Fruit fly (Drosophila melanogaster) whole organism, embryonic: ENCODE results near the gene CG42792.

ENCODE experiments used
- Atf-2 ChIP-seq: fragments of 200-800 bp; sonication (Bioruptor generic); optimal IDR thresholded peaks from 2 replicates; lab custom pipeline; 2016; ENCODE audit warnings: missing biosample characterization, missing genetic modification characterization
- Atf6 ChIP-seq: fragments of 200-800 bp; sonication (Bioruptor generic); IDR thresholded peaks from 2 replicates; pipeline ENCODE4 v1.3.6; 2022; ENCODE audit warnings: missing biosample characterization, missing genetic modification characterization
- Blimp-1 ChIP-seq: fragments of 200-800 bp; sonication (Bioruptor generic); optimal IDR thresholded peaks from 3 replicates; lab custom pipeline; 2018; ENCODE audit warnings: missing biosample characterization, missing genetic modification characterization, mild to moderate bottlenecking, moderate library complexity, missing genetic modification reagents
- CG10147 ChIP-seq: fragments of 200-800 bp; sonication (Bioruptor generic); optimal IDR thresholded peaks from 2 replicates; lab custom pipeline; 2019; ENCODE audit warnings: missing biosample characterization, mild to moderate bottlenecking, missing genetic modification characterization, moderate library complexity
- CG10654 ChIP-seq: fragments of 200-800 bp; sonication (Bioruptor generic); optimal IDR thresholded peaks from 2 replicates; lab custom pipeline; 2016; ENCODE audit warnings: missing biosample characterization, missing genetic modification characterization
- CG11398 ChIP-seq: fragments of 200-800 bp; sonication (Bioruptor generic); optimal IDR thresholded peaks from 2 replicates; lab custom pipeline; 2016; ENCODE audit warnings: missing biosample characterization, missing genetic modification characterization
- CG11504 ChIP-seq: fragments of 200-800 bp; sonication (Bioruptor generic); optimal IDR thresholded peaks from 3 replicates; lab custom pipeline; 2019; ENCODE audit warnings: missing biosample characterization, mild to moderate bottlenecking, missing genetic modification characterization, moderate library complexity
- CG12299 ChIP-seq: fragments of 200-800 bp; sonication (Bioruptor generic); optimal IDR thresholded peaks from 2 replicates; lab custom pipeline; 2018; ENCODE audit warnings: missing biosample characterization, mild to moderate bottlenecking, missing genetic modification characterization
- CG13123 ChIP-seq: fragments of 200-800 bp; sonication (Bioruptor generic); optimal IDR thresholded peaks from 2 replicates; lab custom pipeline; 2016; ENCODE audit warnings: missing biosample characterization, missing genetic modification characterization
- CG13624 ChIP-seq: fragments of 200-800 bp; sonication (Bioruptor generic); optimal IDR thresholded peaks from 2 replicates; lab custom pipeline; 2016; ENCODE audit warnings: missing biosample characterization, missing genetic modification characterization
- CG14667 ChIP-seq: fragments of 200-800 bp; sonication (Bioruptor generic); IDR thresholded peaks from 2 replicates; pipeline ENCODE4 v1.3.6; 2022; ENCODE audit warnings: missing biosample characterization, missing genetic modification characterization
- CG14965 ChIP-seq: fragments of 200-800 bp; sonication (Bioruptor generic); optimal IDR thresholded peaks from 2 replicates; lab custom pipeline; 2016; ENCODE audit warnings: missing biosample characterization, missing genetic modification characterization, borderline replicate concordance
- CG15696 ChIP-seq: fragments of 200-800 bp; sonication (Bioruptor generic); optimal IDR thresholded peaks from 2 replicates; lab custom pipeline; 2019; ENCODE audit warnings: missing biosample characterization, mild to moderate bottlenecking, missing genetic modification characterization, moderate library complexity
- CG1647 ChIP-seq: fragments of 200-800 bp; sonication (Bioruptor generic); optimal IDR thresholded peaks from 3 replicates; lab custom pipeline; 2016; ENCODE audit warnings: missing biosample characterization, missing genetic modification characterization
- CG17829 ChIP-seq: fragments of 200-800 bp; optimal IDR thresholded peaks from 2 replicates; lab custom pipeline; 2019; ENCODE audit warnings: missing biosample characterization, mild to moderate bottlenecking, missing genetic modification characterization, moderate library complexity
- CG2120 ChIP-seq: fragments of 200-800 bp; sonication (Bioruptor generic); optimal IDR thresholded peaks from 3 replicates; lab custom pipeline; 2016; ENCODE audit warnings: missing biosample characterization, missing genetic modification characterization
- CG31224 ChIP-seq: fragments of 200-800 bp; sonication (Bioruptor generic); IDR thresholded peaks from 2 replicates; pipeline ENCODE4 v1.3.6; 2022; ENCODE audit warnings: missing biosample characterization, missing genetic modification characterization
- CG3847 ChIP-seq: fragments of 200-800 bp; sonication (Bioruptor generic); IDR thresholded peaks from 2 replicates; pipeline ENCODE4 v1.3.6; 2022; ENCODE audit warnings: missing biosample characterization, missing genetic modification characterization
- CG4424 ChIP-seq: fragments of 200-800 bp; sonication (Bioruptor generic); optimal IDR thresholded peaks from 3 replicates; lab custom pipeline; 2016; ENCODE audit warnings: missing biosample characterization, missing genetic modification characterization
- CG6175 ChIP-seq: fragments of 200-800 bp; sonication (Bioruptor generic); IDR thresholded peaks from 3 replicates; pipeline ENCODE4 v1.3.6; 2022; ENCODE audit warnings: missing biosample characterization, missing genetic modification characterization
- CG7556 ChIP-seq: fragments of 200-800 bp; sonication (Bioruptor generic); optimal IDR thresholded peaks from 2 replicates; lab custom pipeline; 2017; ENCODE audit warnings: missing biosample characterization, mild to moderate bottlenecking, missing genetic modification characterization
- CG8290 ChIP-seq, 3 experiments: fragments of 200-800 bp; sonication (Bioruptor generic); optimal IDR thresholded peaks; 2 replicates each; lab custom pipeline; 2016 to 2019; ENCODE audit warnings: missing biosample characterization in 3 of 3, missing genetic modification characterization in 3 of 3, mild to moderate bottlenecking in 2 of 3, moderate library complexity in 1 of 3
- CG8388 ChIP-seq: fragments of 200-800 bp; sonication (Bioruptor generic); optimal IDR thresholded peaks from 2 replicates; lab custom pipeline; 2019; ENCODE audit warnings: missing biosample characterization, mild to moderate bottlenecking, missing genetic modification characterization, moderate library complexity
- CG8478 ChIP-seq: fragments of >200 bp; optimal IDR thresholded peaks from 2 replicates; lab custom pipeline; 2018
- CG8765 ChIP-seq: fragments of 200-800 bp; sonication (Bioruptor generic); IDR thresholded peaks from 2 replicates; pipeline ENCODE4 v1.3.6; 2022; ENCODE audit warnings: missing biosample characterization, missing genetic modification characterization
- D19B ChIP-seq: fragments of 200-800 bp; sonication (Bioruptor generic); optimal IDR thresholded peaks from 2 replicates; lab custom pipeline; 2017; ENCODE audit warnings: missing biosample characterization, mild to moderate bottlenecking, missing genetic modification characterization
- Dbx ChIP-seq: fragments of 200-800 bp; sonication (Bioruptor generic); IDR thresholded peaks from 3 replicates; pipeline ENCODE4 v1.3.6; 2022; ENCODE audit warnings: missing biosample characterization, missing genetic modification characterization
- Doc2 ChIP-seq: fragments of 200-800 bp; sonication (Bioruptor generic); IDR thresholded peaks from 2 replicates; pipeline ENCODE4 v1.3.6; 2022; ENCODE audit warnings: missing biosample characterization, missing genetic modification characterization
- Doc3 ChIP-seq: fragments of 200-800 bp; sonication (Bioruptor generic); IDR thresholded peaks from 3 replicates; pipeline ENCODE4 v1.3.6; 2022; ENCODE audit warnings: missing biosample characterization, missing genetic modification characterization; ENCODE audit not compliant: partially characterized antibody
- Hey ChIP-seq: fragments of 200-800 bp; sonication (Bioruptor generic); optimal IDR thresholded peaks from 3 replicates; lab custom pipeline; 2018; ENCODE audit warnings: missing biosample characterization, mild to moderate bottlenecking, missing genetic modification characterization
- Max ChIP-seq: fragments of 200-800 bp; sonication (Bioruptor generic); optimal IDR thresholded peaks from 2 replicates; lab custom pipeline; 2016; ENCODE audit warnings: missing biosample characterization, mild to moderate bottlenecking, missing genetic modification characterization
- Nf-YA ChIP-seq: fragments of 200-800 bp; sonication (Bioruptor generic); IDR thresholded peaks from 2 replicates; pipeline ENCODE4 v1.3.6; 2022; ENCODE audit warnings: missing biosample characterization, missing genetic modification characterization
- Optix ChIP-seq: fragments of 200-800 bp; sonication (Bioruptor generic); IDR thresholded peaks from 3 replicates; pipeline ENCODE4 v1.3.6; 2022; ENCODE audit warnings: missing biosample characterization, missing genetic modification characterization
- Six4 ChIP-seq: fragments of 200-800 bp; sonication (Bioruptor generic); optimal IDR thresholded peaks from 2 replicates; lab custom pipeline; 2016; ENCODE audit warnings: missing biosample characterization, missing genetic modification characterization
- Sry-β ChIP-seq: fragments of 200-800 bp; sonication (Bioruptor generic); optimal IDR thresholded peaks from 2 replicates; lab custom pipeline; 2018; ENCODE audit warnings: missing biosample characterization, mild to moderate bottlenecking, missing genetic modification characterization, moderate library complexity
- Trl ChIP-seq, 3 experiments: fragments of >200 bp in 2 of 3; fragments of 200-800 bp in 1 of 3; sonication (Bioruptor generic) in 1 of 3; optimal IDR thresholded peaks; 2 replicates in 1 of 3; 3 replicates in 2 of 3; lab custom pipeline; 2016 to 2017; ENCODE audit warnings: missing biosample characterization in 1 of 3, missing genetic modification characterization in 1 of 3
- ap ChIP-seq: fragments of 200-800 bp; sonication (Bioruptor generic); IDR thresholded peaks from 2 replicates; pipeline ENCODE4 v1.3.6; 2022; ENCODE audit warnings: missing biosample characterization, missing genetic modification characterization
- bowl ChIP-seq: fragments of 200-800 bp; sonication (Bioruptor generic); IDR thresholded peaks from 2 replicates; pipeline ENCODE4 v1.3.6; 2022; ENCODE audit warnings: missing biosample characterization, missing genetic modification characterization
- cato ChIP-seq: fragments of 200-800 bp; sonication (Bioruptor generic); optimal IDR thresholded peaks from 2 replicates; lab custom pipeline; 2016; ENCODE audit warnings: missing biosample characterization, missing genetic modification characterization, borderline replicate concordance
- ci ChIP-seq: fragments of 200-800 bp; sonication (Bioruptor generic); IDR thresholded peaks from 3 replicates; pipeline ENCODE4 v1.3.6; 2022; ENCODE audit warnings: missing biosample characterization, missing genetic modification characterization
- croc ChIP-seq: fragments of 200-800 bp; sonication (Bioruptor generic); conservative IDR thresholded peaks from 3 replicates; pipeline ENCODE4 v1.3.6; 2022; ENCODE audit warnings: missing biosample characterization, missing genetic modification characterization
- dati ChIP-seq: fragments of 200-800 bp; sonication (Bioruptor generic); IDR thresholded peaks from 2 replicates; pipeline ENCODE4 v1.3.6; 2022; ENCODE audit warnings: missing biosample characterization, missing genetic modification characterization
- gcm2 ChIP-seq: fragments of 200-800 bp; sonication (Bioruptor generic); optimal IDR thresholded peaks from 2 replicates; lab custom pipeline; 2016; ENCODE audit warnings: missing biosample characterization, missing genetic modification characterization
- gt ChIP-seq: fragments of 200-800 bp; sonication (Bioruptor generic); IDR thresholded peaks from 2 replicates; pipeline ENCODE4 v1.3.6; 2022; ENCODE audit warnings: missing biosample characterization, missing genetic modification characterization
- kay ChIP-seq: fragments of 200-800 bp; sonication (Bioruptor generic); optimal IDR thresholded peaks from 2 replicates; lab custom pipeline; 2016; ENCODE audit warnings: missing biosample characterization, missing genetic modification characterization
- lilli ChIP-seq: fragments of 200-800 bp; sonication (Bioruptor generic); optimal IDR thresholded peaks from 3 replicates; lab custom pipeline; 2016; ENCODE audit warnings: missing biosample characterization, missing genetic modification characterization
- p53 ChIP-seq: fragments of 200-800 bp; sonication (Bioruptor generic); optimal IDR thresholded peaks from 2 replicates; lab custom pipeline; 2016; ENCODE audit warnings: missing biosample characterization, missing genetic modification characterization
- toy ChIP-seq: fragments of 200-800 bp; sonication (Bioruptor generic); IDR thresholded peaks from 2 replicates; pipeline ENCODE4 v1.3.6; 2022; ENCODE audit warnings: missing biosample characterization, missing genetic modification characterization
- vnd ChIP-seq: fragments of 200-800 bp; sonication (Bioruptor generic); IDR thresholded peaks from 3 replicates; pipeline ENCODE4 v1.3.6; 2022; ENCODE audit warnings: missing biosample characterization, missing genetic modification characterization; ENCODE audit not compliant: partially characterized antibody

Gene CG42792

dm6 chr2L:15910937-15911590, 45.8 kb upstream of the CG42792 start (continued):
- TF ChIP-seq CG10147 (GFP tag; lab: Kevin White, UChicago) (peak; percentile 83), CG10654 (peak; percentile 92), Hey (tag; lab: Kevin White, UChicago) (peak; percentile 2), kay (GFP tag; lab: Kevin White, UChicago) (peak; percentile 94), Atf-2 (GFP tag; lab: Kevin White, UChicago) (peak; percentile 92), CG8478 (no peak), Max (peak; percentile 94), CG3847 (peak; percentile 96), cato (GFP tag; lab: Kevin White, UChicago) (peak; percentile 95), ap (GFP tag; lab: Robert Waterston, UW) (peak; percentile 92), vnd (GFP tag; lab: Robert Waterston, UW) (0 out of 3 replicates have a peak, but pooled peaks have one; percentile 23), CG17829 (tag; lab: Kevin White, UChicago) (peak; percentile 96), CG15696 (tag; lab: Kevin White, UChicago) (peak; percentile 76), lilli (GFP tag; lab: Kevin White, UChicago) (peak; percentile 96), Blimp-1 (peak; percentile 100), CG6175 (GFP tag; lab: Robert Waterston, UW) (peak; percentile 81), D19B (GFP tag; lab: Kevin White, UChicago) (peak; percentile 81)

dm6 chr2L:15909826-15910225, 44.6 kb upstream of the CG42792 start:
- TF ChIP-seq CG7556 (GFP tag; lab: Kevin White, UChicago) (no peak), CG1647 (no peak), CG14667 (GFP tag; lab: Robert Waterston, UW) (no peak), p53 (GFP tag; lab: Kevin White, UChicago) (no peak), CG14965 (GFP tag; lab: Kevin White, UChicago) (no peak), CG13123 (GFP tag; lab: Kevin White, UChicago) (no peak), CG11398 (GFP tag; lab: Kevin White, UChicago) (peak; percentile 12), CG8478 (no peak), Trl (optimal IDR thresholded peaks at IDR 0.05; lab: Kevin White, UChicago) (peak in 1 of 2 experiments; percentile 13), Trl (GFP tag; optimal IDR thresholded peaks at IDR 0.05; lab: Kevin White, UChicago) (no peak), Six4 (GFP tag; lab: Kevin White, UChicago) (no peak), CG8765 (GFP tag; lab: Robert Waterston, UW) (no peak), gt (GFP tag; lab: Robert Waterston, UW) (no peak), Doc3 (GFP tag; lab: Robert Waterston, UW) (no peak), CG13624 (GFP tag; lab: Kevin White, UChicago) (no peak), Nf-YA (GFP tag; lab: Robert Waterston, UW) (no peak), bowl (GFP tag; lab: Robert Waterston, UW) (peak; percentile 32; the same call in 1 of the 2 replicates), Optix (GFP tag; lab: Robert Waterston, UW) (no peak), CG8290 (GFP tag; optimal IDR thresholded peaks at IDR 0.05; lab: Kevin White, UChicago) (no peak), CG8290 (tag; optimal IDR thresholded peaks at IDR 0.05; lab: Kevin White, UChicago) (peak in 1 of 2 experiments; percentile 74), croc (GFP tag; lab: Robert Waterston, UW) (no peak), dati (no peak), CG12299 (tag; lab: Kevin White, UChicago) (no peak), Atf6 (GFP tag; lab: Robert Waterston, UW) (peak; percentile 50; the same call in 1 of the 2 replicates), Sry-β (GFP tag; lab: Kevin White, UChicago) (no peak), CG4424 (GFP tag; lab: Kevin White, UChicago) (no peak), toy (no peak), CG11504 (tag; lab: Kevin White, UChicago) (no peak), ci (GFP tag; lab: Robert Waterston, UW) (no peak), CG2120 (peak; percentile 23), Doc2 (GFP tag; lab: Robert Waterston, UW) (no peak), CG31224 (peak; percentile 99), CG8388 (GFP tag; lab: Kevin White, UChicago) (no peak), gcm2 (GFP tag; lab: Kevin White, UChicago) (no peak), CG17829 (tag; lab: Kevin White, UChicago) (no peak), Dbx (GFP tag; lab: Robert Waterston, UW) (peak; percentile 55; the same call in 1 of the 3 replicates)
